Worm (Caenorhabditis elegans) whole organism, midembryonic: ENCODE data around the gene K03B4.1.

ENCODE experiments used
- cog-1 ChIP-seq: sonication (generic microtip); optimal IDR thresholded peaks from 2 replicates; lab custom pipeline; 2016; ENCODE audit warnings: missing genetic modification characterization, missing compliant biosample characterization
- flt-1 ChIP-seq: fragments of 200-800 bp; sonication (Bioruptor generic); IDR thresholded peaks from 2 replicates; pipeline ENCODE4 v1.3.6; 2022; ENCODE audit warnings: missing genetic modification characterization, missing compliant biosample characterization
- klf-2 ChIP-seq: fragments of 200-800 bp; sonication (Bioruptor generic); conservative IDR thresholded peaks from 2 replicates; pipeline ENCODE4 v1.3.6; 2022; ENCODE audit warnings: missing genetic modification reagents, missing genetic modification characterization, missing compliant biosample characterization
- med-1 ChIP-seq: sonication (generic microtip); optimal IDR thresholded peaks from 2 replicates; lab custom pipeline; 2017; ENCODE audit warnings: missing genetic modification characterization, mild to moderate bottlenecking, missing compliant biosample characterization, antibody characterized with exemption, missing genetic modification reagents; ENCODE audit not compliant: insufficient read depth
- tab-1 ChIP-seq: fragments of 200-800 bp; sonication (Bioruptor generic); IDR thresholded peaks from 2 replicates; pipeline ENCODE4 v1.3.6; 2022; ENCODE audit warnings: missing genetic modification characterization, missing compliant biosample characterization
- ztf-23 ChIP-seq: fragments of 200-800 bp; sonication (Bioruptor generic); IDR thresholded peaks from 2 replicates; pipeline ENCODE4 v1.3.6; 2022; ENCODE audit warnings: missing genetic modification reagents, missing genetic modification characterization, missing compliant biosample characterization
- ztf-29 ChIP-seq: fragments of 200-800 bp; sonication (Bioruptor generic); IDR thresholded peaks from 2 replicates; pipeline ENCODE4 v1.3.6; 2022; ENCODE audit warnings: missing genetic modification reagents, missing genetic modification characterization, missing compliant biosample characterization

DNA sequence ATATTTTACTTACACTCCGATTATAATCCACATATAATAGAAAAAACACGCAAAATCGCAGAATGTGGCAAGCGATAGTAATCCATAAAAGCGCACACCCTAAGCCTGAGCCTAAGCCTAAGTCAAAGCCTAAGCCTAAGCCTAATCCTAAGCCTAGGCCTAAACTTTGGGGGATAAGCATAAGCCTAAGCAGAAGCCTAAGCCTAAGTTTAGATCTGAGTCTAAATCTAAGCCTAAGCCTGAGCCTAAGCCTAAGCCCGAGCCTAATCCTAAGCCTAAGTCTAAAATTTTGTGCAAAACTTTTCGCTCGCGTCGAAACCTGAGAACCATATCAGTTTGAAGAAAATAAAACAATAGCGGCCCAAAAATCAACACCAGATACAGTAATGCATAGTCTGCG, 5.0 kb upstream of the K03B4.1 start:
- TF ChIP-seq flt-1 (GFP tag; lab: Robert Waterston, UW) (no peak), tab-1 (GFP tag; lab: Robert Waterston, UW) (no peak), ztf-29 (GFP tag; lab: Robert Waterston, UW) (no peak), klf-2 (GFP tag; lab: Robert Waterston, UW) (no peak), cog-1 (tag; lab: Kevin White, UChicago) (no peak), ztf-23 (no peak), med-1 (GFP tag; lab: Kevin White, UChicago) (no peak)
